Worm (Caenorhabditis elegans) whole organism, L4 larva: ENCODE results near the gene prcc-1.

Source experiments
- F10B5.3 ChIP-seq: sonication (generic microtip); optimal IDR thresholded peaks from 2 replicates; lab custom pipeline; 2016; ENCODE audit warnings: mild to moderate bottlenecking, missing genetic modification characterization, missing compliant biosample characterization
- F44E2.7 ChIP-seq: fragments of 200-800 bp; sonication (Bioruptor generic); IDR thresholded peaks from 2 replicates; pipeline ENCODE4 v2.1.2; 2022; ENCODE audit warnings: missing genetic modification characterization, missing compliant biosample characterization
- dmd-6 ChIP-seq: fragments of 200-800 bp; sonication (Bioruptor generic); IDR thresholded peaks from 2 replicates; pipeline ENCODE4 v1.3.6; 2022; ENCODE audit warnings: missing genetic modification reagents, missing genetic modification characterization, missing compliant biosample characterization
- gei-8 ChIP-seq: fragments of 200-800 bp; sonication (Bioruptor generic); optimal IDR thresholded peaks from 2 replicates; lab custom pipeline; 2018; ENCODE audit warnings: mild to moderate bottlenecking, missing genetic modification characterization, missing compliant biosample characterization
- mxl-2 ChIP-seq: fragments of 200-800 bp; sonication (Bioruptor generic); conservative IDR thresholded peaks from 2 replicates; pipeline ENCODE4 v1.3.6; 2022; ENCODE audit warnings: missing genetic modification reagents, missing genetic modification characterization, missing compliant biosample characterization

- TF ChIP-seq F10B5.3 (tag; lab: Kevin White, UChicago) (no peak), gei-8 (no peak), mxl-2 (GFP tag; lab: Robert Waterston, UW) (no peak), dmd-6 (GFP tag; lab: Robert Waterston, UW) (no peak), F44E2.7 (GFP tag; lab: Robert Waterston, UW) (no peak)
Observed at ce11 chrIV:13048157-13048556, 45.4 kb downstream of the prcc-1 start, which contains the start of gene scl-10.
